Fruit fly (Drosophila melanogaster): Measurements from ENCODE around the gene CG4594.

CG4594 gene

DNA sequence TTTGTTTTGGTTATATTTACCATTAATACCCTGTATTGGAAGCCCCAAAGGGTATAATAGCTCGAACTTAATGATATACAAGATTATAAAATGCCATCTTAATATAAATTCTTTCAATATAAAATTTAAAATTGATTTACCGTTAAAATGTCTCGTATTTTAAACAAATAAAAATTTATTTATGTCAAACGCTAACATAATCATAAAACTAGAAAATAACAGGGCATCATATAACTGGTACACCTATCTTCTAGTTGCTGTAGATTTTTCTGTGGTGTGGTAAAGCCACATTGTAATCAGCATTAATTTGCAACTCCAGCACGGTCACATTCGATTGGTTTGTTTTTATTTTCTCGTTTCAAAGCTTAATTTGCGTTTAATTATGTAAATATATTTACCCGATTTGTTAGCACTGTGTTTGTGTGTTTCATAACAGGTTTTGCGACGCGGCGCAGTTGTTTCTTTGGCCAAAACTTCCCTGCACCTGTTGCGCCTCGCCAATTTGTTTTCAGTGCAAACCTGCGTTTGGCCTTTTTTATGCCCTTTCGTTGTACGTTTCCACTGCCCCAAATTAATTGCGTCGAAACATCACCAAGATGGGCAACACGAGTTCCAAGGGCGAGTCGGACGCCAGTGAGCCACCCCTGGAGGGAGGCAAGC, 37.2 kb downstream of the CG4594 start, which contains the start of the genes CG4658 and CG5846:
Gene CG4658, plus strand, starts transcription at position 140 of the 660 bp plus-strand sequence.
Gene CG5846, minus strand, starts transcription at position 245 of the 660 bp plus-strand sequence.
- TF ChIP-seq CG3032 (tag; optimal IDR thresholded peaks at IDR 0.05) (peak; percentile 92), CG16779 (tag; optimal IDR thresholded peaks at IDR 0.05) (no peak), eg (GFP tag; IDR thresholded peaks at IDR 0.05) (peak; percentile 96), CG15336 (GFP tag; IDR thresholded peaks at IDR 0.05) (peak; percentile 95), Ets21C (GFP tag; optimal IDR thresholded peaks at IDR 0.05) (peak; percentile 86), achi (GFP tag; optimal IDR thresholded peaks at IDR 0.05) (peak; percentile 93), Gug (GFP tag; IDR thresholded peaks at IDR 0.05) (peak; percentile 93), topi (GFP tag; optimal IDR thresholded peaks at IDR 0.05) (peak; percentile 92), CG34406 (GFP tag; optimal IDR thresholded peaks at IDR 0.05) (peak; percentile 95), CG8119 (GFP tag; IDR thresholded peaks at IDR 0.05) (peak; percentile 95), spab (GFP tag; optimal IDR thresholded peaks at IDR 0.05) (no peak), Sox102F (GFP tag; optimal IDR thresholded peaks at IDR 0.05) (peak; percentile 90), salr (GFP tag; optimal IDR thresholded peaks at IDR 0.05) (peak in 1 of 2 experiments; percentile 43), CG3919 (GFP tag; optimal IDR thresholded peaks at IDR 0.05) (peak; percentile 94), Hr38 (GFP tag; optimal IDR thresholded peaks at IDR 0.05) (no peak), CG4318 (GFP tag; optimal IDR thresholded peaks at IDR 0.05) (no peak), CG11902 (GFP tag; optimal IDR thresholded peaks at IDR 0.05) (peak; percentile 84), CG6808 (GFP tag; optimal IDR thresholded peaks at IDR 0.05) (peak; percentile 74), dac (GFP tag; optimal IDR thresholded peaks at IDR 0.05) (peak; percentile 50), net (GFP tag; optimal IDR thresholded peaks at IDR 0.05) (peak; percentile 91), Eip93F (GFP tag; optimal IDR thresholded peaks at IDR 0.05) (no peak), CG6792 (GFP tag; optimal IDR thresholded peaks at IDR 0.05) (peak; percentile 93), CG10631 (GFP tag; optimal IDR thresholded peaks at IDR 0.05) (peak; percentile 93), fd85E (GFP tag; optimal IDR thresholded peaks at IDR 0.05) (peak; percentile 67), ss (GFP tag; optimal IDR thresholded peaks at IDR 0.05) (peak in 1 of 2 experiments; percentile 78), Smox (GFP tag; optimal IDR thresholded peaks at IDR 0.05) (peak; percentile 93), Sox14 (GFP tag; optimal IDR thresholded peaks at IDR 0.05) (peak; percentile 93), acj6 (GFP tag; optimal IDR thresholded peaks at IDR 0.05) (peak; percentile 93), fd59A (GFP tag; optimal IDR thresholded peaks at IDR 0.05) (peak; percentile 74), Blimp-1 (GFP tag; optimal IDR thresholded peaks at IDR 0.05) (peak; percentile 60), CG8319 (GFP tag; optimal IDR thresholded peaks at IDR 0.05) (peak; percentile 79), Met (GFP tag; optimal IDR thresholded peaks at IDR 0.05) (peak; percentile 96), CG1621 (tag; optimal IDR thresholded peaks at IDR 0.05) (peak; percentile 82), dsx (GFP tag; optimal IDR thresholded peaks at IDR 0.05; ENCODE audit: poor library complexity, severe bottlenecking) (peak; percentile 94), CG11294 (GFP tag; IDR thresholded peaks at IDR 0.05) (peak; percentile 90), CG6854 (GFP tag; optimal IDR thresholded peaks at IDR 0.05) (peak; percentile 40), Hr4 (GFP tag; optimal IDR thresholded peaks at IDR 0.05) (peak; percentile 91), Lpt (GFP tag; optimal IDR thresholded peaks at IDR 0.05) (peak; percentile 92), svp (GFP tag) (peak; percentile 95), Hr39 (GFP tag; optimal IDR thresholded peaks at IDR 0.05) (peak; percentile 90), Ets96B (tag; optimal IDR thresholded peaks at IDR 0.05) (peak; percentile 95), CG6276 (GFP tag; optimal IDR thresholded peaks at IDR 0.05) (no peak), CG32006 (GFP tag; optimal IDR thresholded peaks at IDR 0.05) (peak; percentile 90), pdm3 (GFP tag; optimal IDR thresholded peaks at IDR 0.05) (peak; percentile 95), OdsH (GFP tag; optimal IDR thresholded peaks at IDR 0.05) (peak; percentile 96), CG6163 (GFP tag; IDR thresholded peaks at IDR 0.05) (peak; percentile 92), Eip75B (GFP tag; optimal IDR thresholded peaks at IDR 0.05) (peak; percentile 92), Sox15 (GFP tag; optimal IDR thresholded peaks at IDR 0.05) (peak; percentile 86), lz (GFP tag; optimal IDR thresholded peaks at IDR 0.05) (peak; percentile 93), cyc (GFP tag; optimal IDR thresholded peaks at IDR 0.05) (peak; percentile 92), esn (GFP tag; optimal IDR thresholded peaks at IDR 0.05) (peak; percentile 97)

Data from whole organism, prepupa.